Fruit fly (Drosophila melanogaster): ENCODE data around the gene rdgB.

rdgB gene

dm6 chrX:13761762-13762371, 685 bp upstream of the rdgB start:
- TF ChIP-seq CG8478 (optimal IDR thresholded peaks at IDR 0.05) (no peak), Dll (optimal IDR thresholded peaks at IDR 0.05) (peak; percentile 3)

- TF ChIP-seq EcR (GFP tag; optimal IDR thresholded peaks at IDR 0.05) (no peak), usp (GFP tag; optimal IDR thresholded peaks at IDR 0.05) (no peak), Dll (optimal IDR thresholded peaks at IDR 0.05) (no peak), pan (optimal IDR thresholded peaks at IDR 0.05) (no peak), CG8478 (optimal IDR thresholded peaks at IDR 0.05) (no peak), psq (optimal IDR thresholded peaks at IDR 0.05) (no peak)
These were observed 2.0 kb downstream of the rdgB start for dm6 chrX:13764397-13765119.

dm6 chrX:13765217-13765616, 2.7 kb downstream of the rdgB start:
- no peak for TF ChIP-seq Dll (optimal IDR thresholded peaks at IDR 0.05)
- no peak for TF ChIP-seq EcR (GFP tag; optimal IDR thresholded peaks at IDR 0.05)
- TF ChIP-seq psq (optimal IDR thresholded peaks at IDR 0.05), result no peak
- TF ChIP-seq CG8478 (optimal IDR thresholded peaks at IDR 0.05), result no peak
- TF ChIP-seq usp (GFP tag; optimal IDR thresholded peaks at IDR 0.05), result no peak
- no peak for TF ChIP-seq pan (optimal IDR thresholded peaks at IDR 0.05)

dm6 chrX:13766495-13766894, 3.9 kb downstream of the rdgB start:
- TF ChIP-seq psq (optimal IDR thresholded peaks at IDR 0.05) (no peak), Dll (optimal IDR thresholded peaks at IDR 0.05) (no peak), usp (GFP tag; optimal IDR thresholded peaks at IDR 0.05) (no peak), pan (optimal IDR thresholded peaks at IDR 0.05) (no peak), EcR (GFP tag; optimal IDR thresholded peaks at IDR 0.05) (no peak), CG8478 (optimal IDR thresholded peaks at IDR 0.05) (no peak)

dm6 chrX:13770768-13771167, 8.2 kb downstream of the rdgB start:
- TF ChIP-seq usp (GFP tag; optimal IDR thresholded peaks at IDR 0.05) (no peak), psq (optimal IDR thresholded peaks at IDR 0.05) (no peak), pan (optimal IDR thresholded peaks at IDR 0.05) (no peak), EcR (GFP tag; optimal IDR thresholded peaks at IDR 0.05) (no peak), Dll (optimal IDR thresholded peaks at IDR 0.05) (no peak), CG8478 (optimal IDR thresholded peaks at IDR 0.05) (no peak)

dm6 chrX:13778568-13778967, 16.0 kb downstream of the rdgB start:
- TF ChIP-seq CG8478 (optimal IDR thresholded peaks at IDR 0.05) (no peak), pan (optimal IDR thresholded peaks at IDR 0.05) (no peak), usp (GFP tag; optimal IDR thresholded peaks at IDR 0.05) (no peak), Dll (optimal IDR thresholded peaks at IDR 0.05) (no peak), psq (optimal IDR thresholded peaks at IDR 0.05) (no peak), EcR (GFP tag; optimal IDR thresholded peaks at IDR 0.05) (no peak)

dm6 chrX:13779696-13780095, 17.1 kb downstream of the rdgB start:
- TF ChIP-seq usp (GFP tag; optimal IDR thresholded peaks at IDR 0.05) (no peak), psq (optimal IDR thresholded peaks at IDR 0.05) (no peak), CG8478 (optimal IDR thresholded peaks at IDR 0.05) (no peak), Dll (optimal IDR thresholded peaks at IDR 0.05) (no peak)

dm6 chrX:13781739-13782502, 19.4 kb downstream of the rdgB start, which contains the start of the genes CtsB and amrt:
TSS of gene CtsB (minus strand) at chrX:13782170.
TSS of gene amrt (plus strand) at chrX:13782459.
- TF ChIP-seq CG8478 (optimal IDR thresholded peaks at IDR 0.05) (no peak), EcR (GFP tag; optimal IDR thresholded peaks at IDR 0.05) (no peak), psq (optimal IDR thresholded peaks at IDR 0.05) (no peak), Dll (optimal IDR thresholded peaks at IDR 0.05) (no peak), usp (GFP tag; optimal IDR thresholded peaks at IDR 0.05) (no peak), pan (optimal IDR thresholded peaks at IDR 0.05) (no peak)

dm6 chrX:13783534-13783949, 21.0 kb downstream of the rdgB start, which contains the start of gene inaE:
TSS of gene inaE (plus strand) at chrX:13783714.
- TF ChIP-seq usp (GFP tag; optimal IDR thresholded peaks at IDR 0.05) (no peak), pan (optimal IDR thresholded peaks at IDR 0.05) (no peak), psq (optimal IDR thresholded peaks at IDR 0.05) (no peak), Dll (optimal IDR thresholded peaks at IDR 0.05) (no peak), CG8478 (optimal IDR thresholded peaks at IDR 0.05) (no peak), EcR (GFP tag; optimal IDR thresholded peaks at IDR 0.05) (no peak)

- TF ChIP-seq Dll (optimal IDR thresholded peaks at IDR 0.05), result no peak
- TF ChIP-seq usp (GFP tag; optimal IDR thresholded peaks at IDR 0.05), result no peak
- no peak for TF ChIP-seq EcR (GFP tag; optimal IDR thresholded peaks at IDR 0.05)
- TF ChIP-seq psq (optimal IDR thresholded peaks at IDR 0.05), result no peak
- no peak for TF ChIP-seq CG8478 (optimal IDR thresholded peaks at IDR 0.05)
- TF ChIP-seq pan (optimal IDR thresholded peaks at IDR 0.05), result no peak
These were observed 21.7 kb downstream of the rdgB start for dm6 chrX:13783958-13784907.

dm6 chrX:13786037-13786667, 23.6 kb downstream of the rdgB start:
- no peak for TF ChIP-seq Dll (optimal IDR thresholded peaks at IDR 0.05)
- TF ChIP-seq psq (optimal IDR thresholded peaks at IDR 0.05), result no peak
- TF ChIP-seq pan (optimal IDR thresholded peaks at IDR 0.05), result no peak
- TF ChIP-seq usp (GFP tag; optimal IDR thresholded peaks at IDR 0.05), result no peak
- TF ChIP-seq CG8478 (optimal IDR thresholded peaks at IDR 0.05), result no peak
- no peak for TF ChIP-seq EcR (GFP tag; optimal IDR thresholded peaks at IDR 0.05)

Data from whole organism.